Fruit fly (Drosophila melanogaster): ENCODE measurements around the gene CG10366.
A peak's percentile ranks its signal among the peaks of the same experiment; 100 is the strongest.

The CG10366 gene

DNA sequence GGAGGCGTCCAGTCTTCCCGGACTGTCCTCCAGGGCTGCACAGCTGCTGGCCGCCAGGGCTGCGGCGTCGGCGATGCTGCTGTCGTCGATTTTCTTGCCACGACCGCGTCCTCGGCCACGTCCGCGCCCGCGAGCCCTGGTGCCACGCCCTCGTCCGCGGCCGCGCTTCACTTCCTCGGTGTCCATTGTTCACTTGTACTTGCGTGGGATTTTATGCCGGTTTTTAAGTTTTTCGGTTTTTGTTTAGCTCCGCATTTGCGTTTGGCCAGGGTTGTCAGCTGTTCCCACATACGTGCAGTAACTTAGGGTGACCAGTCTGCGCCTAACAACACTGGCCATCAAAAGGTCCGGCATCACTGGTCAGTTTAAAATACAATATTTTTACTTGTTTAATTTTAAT, 1.9 kb upstream of the CG10366 start, which contains the start of gene Hakai:
Gene Hakai, minus strand, starts transcription at position 290 of the 400 bp plus-strand sequence.
- TF ChIP-seq Pif1B (GFP tag; optimal IDR thresholded peaks at IDR 0.05) (peak; percentile 19), Pif1A (GFP tag; optimal IDR thresholded peaks at IDR 0.05) (no peak), CG15710 (tag; optimal IDR thresholded peaks at IDR 0.05) (peak; percentile 12), fd96Ca (GFP tag; IDR thresholded peaks at IDR 0.05) (peak; percentile 70), Ets98B (GFP tag; IDR thresholded peaks at IDR 0.05) (0 out of 2 replicates have a peak, but pooled peaks have one; percentile 7), CG4496 (GFP tag; IDR thresholded peaks at IDR 0.05) (0 out of 3 replicates have a peak, but pooled peaks have one; percentile 60), rn (GFP tag; IDR thresholded peaks at IDR 0.05) (0 out of 2 replicates have a peak, but pooled peaks have one; percentile 21), CG8159 (tag; optimal IDR thresholded peaks at IDR 0.05) (peak; percentile 29), CG9948 (tag; optimal IDR thresholded peaks at IDR 0.05) (no peak), Snoo (tag; optimal IDR thresholded peaks at IDR 0.05) (peak; percentile 37), CG17806 (tag; optimal IDR thresholded peaks at IDR 0.05) (no peak)

DNA sequence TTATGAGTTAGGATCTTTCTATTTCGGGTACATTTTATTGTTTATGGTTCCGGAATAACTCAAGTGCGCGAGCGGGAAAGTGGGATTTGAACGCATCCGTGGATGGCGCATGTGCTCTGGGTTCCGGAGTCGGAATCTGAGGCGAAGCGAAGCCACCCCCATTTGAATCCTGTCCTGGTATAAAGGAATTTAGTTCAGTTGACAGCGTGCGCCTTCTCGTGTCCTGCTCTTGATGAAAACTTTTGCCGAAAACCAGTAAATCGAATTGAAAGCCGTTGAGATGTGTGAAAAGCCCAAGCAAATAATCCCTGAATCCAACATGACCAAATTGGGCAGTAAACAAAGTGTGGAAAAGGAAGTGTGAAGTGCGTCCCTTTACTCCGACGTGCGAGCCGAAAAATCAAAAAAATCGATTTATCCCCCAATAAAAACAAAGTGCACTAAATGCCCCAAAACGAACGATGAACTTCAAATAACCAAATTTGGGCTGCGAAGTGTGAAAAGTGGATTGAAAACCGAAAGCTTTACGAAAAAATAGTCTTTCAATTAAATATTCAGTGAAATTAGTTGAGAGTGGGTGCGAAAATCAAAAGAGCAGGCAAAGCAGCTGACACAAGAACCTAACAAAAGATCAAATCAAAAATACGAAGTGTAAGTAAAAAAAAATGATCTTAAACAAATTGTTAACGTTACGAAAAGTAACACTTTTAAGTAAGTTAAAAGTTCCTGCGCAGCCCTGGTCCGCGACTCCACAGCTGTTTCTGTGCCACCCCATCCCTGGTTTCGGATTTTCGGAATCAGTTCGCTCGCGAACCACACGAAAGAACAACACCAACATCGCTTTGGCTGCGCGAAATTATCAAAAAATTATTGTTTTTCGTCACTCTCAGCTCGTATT, 2.6 kb downstream of the CG10366 start, which contains the start of gene Lar:
Gene Lar, plus strand, starts transcription at position 188 of the 898 bp plus-strand sequence.
- TF ChIP-seq Ets98B (GFP tag; IDR thresholded peaks at IDR 0.05) (peak; percentile 77; the same call in 1 of the 2 replicates), CG13204 (GFP tag; optimal IDR thresholded peaks at IDR 0.05) (no peak), CG12605 (GFP tag; IDR thresholded peaks at IDR 0.05) (0 out of 2 replicates have a peak, but pooled peaks have one; percentile 43), CG15710 (tag; optimal IDR thresholded peaks at IDR 0.05) (peak; percentile 23), CG32121 (GFP tag; IDR thresholded peaks at IDR 0.05) (peak; percentile 63), CG10348 (GFP tag; IDR thresholded peaks at IDR 0.05) (no peak), CG34367 (tag; optimal IDR thresholded peaks at IDR 0.05) (no peak), Snoo (tag; optimal IDR thresholded peaks at IDR 0.05) (peak; percentile 23), EcR (GFP tag; optimal IDR thresholded peaks at IDR 0.05) (no peak), D1 (tag; optimal IDR thresholded peaks at IDR 0.05) (no peak), rn (GFP tag; IDR thresholded peaks at IDR 0.05) (no peak), CG8301 (tag; optimal IDR thresholded peaks at IDR 0.05) (peak; percentile 26), Pif1A (GFP tag; optimal IDR thresholded peaks at IDR 0.05) (no peak), CG9948 (tag; optimal IDR thresholded peaks at IDR 0.05) (peak; percentile 32), CG4496 (GFP tag; IDR thresholded peaks at IDR 0.05) (peak; percentile 65), CG8159 (tag; optimal IDR thresholded peaks at IDR 0.05) (peak; percentile 43), gl (tag; optimal IDR thresholded peaks at IDR 0.05) (no peak), Pif1B (GFP tag; optimal IDR thresholded peaks at IDR 0.05) (peak; percentile 28), CG14655 (GFP tag; optimal IDR thresholded peaks at IDR 0.05) (no peak), fd96Ca (GFP tag; IDR thresholded peaks at IDR 0.05) (peak; percentile 66; the same call in 2 of the 3 replicates), CG17806 (tag; optimal IDR thresholded peaks at IDR 0.05) (no peak)

DNA sequence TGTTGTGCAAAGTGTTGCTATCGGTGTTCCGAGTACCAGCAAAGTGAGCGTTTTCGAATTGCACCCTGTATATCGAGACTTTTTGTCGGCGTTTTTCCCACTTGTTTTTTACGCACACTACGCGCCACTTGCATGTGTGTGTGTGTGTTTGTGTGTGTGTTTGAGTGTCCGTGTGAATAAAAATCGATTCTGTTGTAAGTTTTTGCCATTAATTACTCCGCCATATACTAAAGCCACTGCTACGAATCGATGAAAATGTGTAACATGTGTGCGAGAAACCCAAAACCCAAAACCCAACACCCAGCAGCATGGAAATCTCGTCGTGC, 3.3 kb downstream of the CG10366 start:
- TF ChIP-seq CG32121 (GFP tag; IDR thresholded peaks at IDR 0.05) (0 out of 2 replicates have a peak, but pooled peaks have one; percentile 5), CG13204 (GFP tag; optimal IDR thresholded peaks at IDR 0.05) (no peak), CG14655 (GFP tag; optimal IDR thresholded peaks at IDR 0.05) (no peak)

DNA sequence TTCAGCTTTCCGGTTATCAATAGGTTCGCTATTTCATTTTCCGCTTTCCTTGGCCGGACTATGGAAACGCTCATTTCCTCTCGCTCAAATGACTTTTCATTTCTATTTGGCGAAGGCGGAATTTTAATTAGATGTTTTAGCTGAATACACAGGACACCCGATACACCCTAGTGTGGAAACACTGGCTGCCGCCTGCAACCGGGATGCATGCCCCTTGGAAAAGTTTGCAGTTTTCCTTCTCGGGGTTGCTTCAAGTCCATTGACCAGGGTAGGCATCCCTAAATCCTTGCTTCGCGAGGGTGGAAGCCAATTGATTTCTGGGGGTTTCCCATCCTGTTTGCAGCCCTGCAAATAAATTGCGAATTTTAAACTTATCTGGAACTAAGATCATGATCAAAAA, 4.9 kb downstream of the CG10366 start:
- TF ChIP-seq CG10348 (GFP tag; IDR thresholded peaks at IDR 0.05) (no peak), CG9948 (tag; optimal IDR thresholded peaks at IDR 0.05) (no peak), CG17806 (tag; optimal IDR thresholded peaks at IDR 0.05) (no peak), CG8159 (tag; optimal IDR thresholded peaks at IDR 0.05) (no peak)

DNA sequence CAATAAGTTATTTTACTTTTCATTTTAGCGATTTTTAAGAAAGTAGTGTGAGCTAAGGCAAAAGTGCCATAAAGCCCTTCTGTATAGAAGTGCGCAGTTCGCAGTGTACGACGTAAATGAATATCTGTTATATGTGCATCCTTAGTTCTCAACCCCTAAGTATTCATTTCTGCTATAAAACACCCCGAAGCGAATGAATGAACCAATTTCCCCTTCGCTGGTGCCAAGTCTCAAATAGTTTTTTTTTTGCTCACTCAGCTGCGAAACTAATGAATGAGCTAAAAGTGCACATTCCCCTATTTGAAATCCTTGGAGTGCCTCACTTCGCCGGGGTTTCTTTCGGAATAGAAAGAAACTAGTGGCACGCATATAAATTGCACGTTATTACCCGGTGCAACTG, 6.6 kb downstream of the CG10366 start:
- TF ChIP-seq CG8301 (tag; optimal IDR thresholded peaks at IDR 0.05) (no peak), Pif1B (GFP tag; optimal IDR thresholded peaks at IDR 0.05) (no peak), CG14655 (GFP tag; optimal IDR thresholded peaks at IDR 0.05) (no peak), gl (tag; optimal IDR thresholded peaks at IDR 0.05) (no peak), CG15710 (tag; optimal IDR thresholded peaks at IDR 0.05) (no peak), CG34367 (tag; optimal IDR thresholded peaks at IDR 0.05) (no peak), rn (GFP tag; IDR thresholded peaks at IDR 0.05) (no peak), EcR (GFP tag; optimal IDR thresholded peaks at IDR 0.05) (no peak), CG32121 (GFP tag; IDR thresholded peaks at IDR 0.05) (no peak), CG9948 (tag; optimal IDR thresholded peaks at IDR 0.05) (no peak), CG13204 (GFP tag; optimal IDR thresholded peaks at IDR 0.05) (no peak)

DNA sequence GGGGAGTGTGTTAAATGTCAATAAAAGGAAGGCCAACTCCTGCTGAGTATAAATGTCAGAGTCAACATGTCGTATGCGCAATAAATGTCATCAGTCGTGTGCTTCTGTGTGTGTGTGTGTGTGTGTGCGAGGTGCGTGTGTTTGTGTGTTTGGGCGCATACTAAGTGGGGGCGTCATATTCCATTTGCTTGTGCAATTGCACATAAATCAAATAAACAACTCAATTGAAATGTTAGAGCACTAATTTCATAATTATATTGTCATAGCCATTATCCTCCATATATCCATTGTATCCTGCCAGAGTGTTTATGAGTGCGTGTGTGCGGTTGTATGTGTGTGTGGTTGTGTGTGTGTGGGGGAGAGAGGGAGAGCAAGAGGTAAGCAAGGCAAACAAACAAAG, 10.1 kb downstream of the CG10366 start:
- TF ChIP-seq Snoo (tag; optimal IDR thresholded peaks at IDR 0.05) (no peak), Pif1A (GFP tag; optimal IDR thresholded peaks at IDR 0.05) (no peak), CG12605 (GFP tag; IDR thresholded peaks at IDR 0.05) (no peak), CG4496 (GFP tag; IDR thresholded peaks at IDR 0.05) (no peak), D1 (tag; optimal IDR thresholded peaks at IDR 0.05) (no peak), fd96Ca (GFP tag; IDR thresholded peaks at IDR 0.05) (no peak), CG8301 (tag; optimal IDR thresholded peaks at IDR 0.05) (no peak), CG15710 (tag; optimal IDR thresholded peaks at IDR 0.05) (no peak), CG14655 (GFP tag; optimal IDR thresholded peaks at IDR 0.05) (no peak), rn (GFP tag; IDR thresholded peaks at IDR 0.05) (no peak), gl (tag; optimal IDR thresholded peaks at IDR 0.05) (no peak), EcR (GFP tag; optimal IDR thresholded peaks at IDR 0.05) (no peak), CG17806 (tag; optimal IDR thresholded peaks at IDR 0.05) (no peak), CG9948 (tag; optimal IDR thresholded peaks at IDR 0.05) (no peak)
